Worm (Caenorhabditis elegans) whole organism, L4 larva: ENCODE measurements around the gene mrps-18C.

Source experiments
- D1046.2 ChIP-seq: fragments of 200-800 bp; sonication (Bioruptor generic); IDR thresholded peaks from 2 replicates; pipeline ENCODE4 v1.3.6; 2022; ENCODE audit warnings: missing genetic modification characterization, missing compliant biosample characterization
- F44E2.7 ChIP-seq: fragments of 200-800 bp; sonication (Bioruptor generic); IDR thresholded peaks from 2 replicates; pipeline ENCODE4 v2.1.2; 2022; ENCODE audit warnings: missing genetic modification characterization, missing compliant biosample characterization
- R02D3.7 ChIP-seq: fragments of 150-350 bp; sonication (generic microtip); optimal IDR thresholded peaks from 3 replicates; lab custom pipeline; 2014; ENCODE audit warnings: missing biosample characterization, missing genetic modification characterization
- ZK546.5 ChIP-seq, 2 experiments: sonication (generic microtip); optimal IDR thresholded peaks; 2 replicates each; lab custom pipeline; 2017; ENCODE audit warnings: missing biosample characterization in 2 of 2, missing genetic modification characterization in 2 of 2
- aha-1 ChIP-seq: fragments of 150-350 bp; peaks from one replicate; lab custom pipeline; 2014; ENCODE audit warnings: missing biosample characterization, missing genetic modification characterization
- ama-1 ChIP-seq: fragments of 150-350 bp; optimal IDR thresholded peaks from 2 replicates; lab custom pipeline; 2014; ENCODE audit warnings: inconsistent platforms, mixed read lengths
- arid-1 ChIP-seq: fragments of 200-800 bp; sonication (Bioruptor generic); conservative IDR thresholded peaks from 2 replicates; pipeline ENCODE4 v1.3.6; 2022; ENCODE audit warnings: missing genetic modification reagents, missing genetic modification characterization, missing compliant biosample characterization
- attf-4 ChIP-seq: sonication (generic microtip); optimal IDR thresholded peaks from 3 replicates; lab custom pipeline; 2017; ENCODE audit warnings: missing biosample characterization, missing genetic modification characterization
- ceh-44 ChIP-seq: fragments of 200-800 bp; sonication (Bioruptor generic); IDR thresholded peaks from 2 replicates; pipeline ENCODE4 v1.3.6; 2022; ENCODE audit warnings: missing genetic modification reagents, missing genetic modification characterization, missing compliant biosample characterization
- ceh-82 ChIP-seq: sonication (generic microtip); optimal IDR thresholded peaks from 2 replicates; lab custom pipeline; 2017; ENCODE audit warnings: missing biosample characterization, missing genetic modification characterization
- ces-1 ChIP-seq: fragments of 150-350 bp; sonication (generic microtip); optimal IDR thresholded peaks from 4 replicates; lab custom pipeline; 2014; ENCODE audit warnings: missing biosample characterization, missing genetic modification reagents, missing genetic modification characterization
- cey-2 ChIP-seq: sonication (generic microtip); optimal IDR thresholded peaks from 3 replicates; lab custom pipeline; 2017; ENCODE audit warnings: missing genetic modification characterization, mild to moderate bottlenecking, missing compliant biosample characterization, antibody characterized with exemption, borderline replicate concordance; ENCODE audit not compliant: insufficient read depth
- ctbp-1 ChIP-seq: fragments of 200-800 bp; sonication (Bioruptor generic); IDR thresholded peaks from 2 replicates; pipeline ENCODE4 v1.3.6; 2022; ENCODE audit warnings: missing genetic modification reagents, missing genetic modification characterization, missing compliant biosample characterization
- dmd-6 ChIP-seq: fragments of 200-800 bp; sonication (Bioruptor generic); IDR thresholded peaks from 2 replicates; pipeline ENCODE4 v1.3.6; 2022; ENCODE audit warnings: missing genetic modification reagents, missing genetic modification characterization, missing compliant biosample characterization
- dmd-8 ChIP-seq: fragments of 200-800 bp; sonication (Bioruptor generic); IDR thresholded peaks from 2 replicates; pipeline ENCODE4 v1.3.6; 2022; ENCODE audit warnings: missing genetic modification characterization, missing compliant biosample characterization
- dmd-9 ChIP-seq: fragments of 200-800 bp; sonication (Bioruptor generic); IDR thresholded peaks from 2 replicates; pipeline ENCODE4 v1.3.6; 2022; ENCODE audit warnings: missing genetic modification reagents, missing genetic modification characterization, missing compliant biosample characterization
- dve-1 ChIP-seq: sonication (generic microtip); optimal IDR thresholded peaks from 2 replicates; lab custom pipeline; 2017; ENCODE audit warnings: antibody characterized with exemption, mild to moderate bottlenecking, missing genetic modification characterization, missing compliant biosample characterization; ENCODE audit not compliant: insufficient read depth
- egl-27 ChIP-seq: sonication (generic microtip); optimal IDR thresholded peaks from 3 replicates; lab custom pipeline; 2017; ENCODE audit warnings: missing biosample characterization, missing genetic modification reagents, missing genetic modification characterization
- egl-43 ChIP-seq: fragments of 200-800 bp; sonication (Bioruptor generic); IDR thresholded peaks from 2 replicates; pipeline ENCODE4 v1.3.6; 2022; ENCODE audit warnings: missing genetic modification reagents, missing genetic modification characterization, missing compliant biosample characterization
- fkh-10 ChIP-seq: fragments of 150-350 bp; optimal IDR thresholded peaks from 2 replicates; lab custom pipeline; 2014; ENCODE audit warnings: missing biosample characterization, missing genetic modification reagents, missing genetic modification characterization
- gei-8 ChIP-seq: fragments of 200-800 bp; sonication (Bioruptor generic); optimal IDR thresholded peaks from 2 replicates; lab custom pipeline; 2018; ENCODE audit warnings: mild to moderate bottlenecking, missing genetic modification characterization, missing compliant biosample characterization
- hif-1 ChIP-seq, 2 experiments: sonication (generic microtip); optimal IDR thresholded peaks; 2 replicates each; lab custom pipeline; 2016 to 2017; ENCODE audit warnings: missing compliant biosample characterization in 2 of 2, missing genetic modification characterization in 2 of 2, missing genetic modification reagents in 2 of 2, missing genotype in 2 of 2, mild to moderate bottlenecking in 1 of 2
- hlh-11 ChIP-seq: fragments of 200-800 bp; sonication (Bioruptor generic); optimal IDR thresholded peaks from 2 replicates; lab custom pipeline; 2018; ENCODE audit warnings: mild to moderate bottlenecking, missing genetic modification characterization, missing compliant biosample characterization
- hmg-1.1 ChIP-seq: fragments of 200-800 bp; sonication (Bioruptor generic); IDR thresholded peaks from 2 replicates; pipeline ENCODE4 v1.3.6; 2022; ENCODE audit warnings: missing genetic modification reagents, missing genetic modification characterization, missing compliant biosample characterization
- jun-1 ChIP-seq: fragments of 150-350 bp; optimal IDR thresholded peaks from 2 replicates; lab custom pipeline; 2014; ENCODE audit warnings: missing biosample characterization, missing genetic modification reagents, missing genetic modification characterization
- lin-13 ChIP-seq: fragments of 150-350 bp; optimal IDR thresholded peaks from 2 replicates; lab custom pipeline; 2014; ENCODE audit warnings: missing biosample characterization, missing genetic modification reagents, missing genetic modification characterization
- lin-15B ChIP-seq: fragments of 150-350 bp; sonication (generic microtip); optimal IDR thresholded peaks from 3 replicates; lab custom pipeline; 2014; ENCODE audit warnings: missing biosample characterization, missing genetic modification characterization
- lin-38 ChIP-seq: fragments of 200-800 bp; sonication (Bioruptor generic); IDR thresholded peaks from 2 replicates; pipeline ENCODE4 v1.3.6; 2022; ENCODE audit warnings: missing genetic modification reagents, missing genetic modification characterization, missing compliant biosample characterization
- lin-39 ChIP-seq: fragments of 150-350 bp; optimal IDR thresholded peaks from 2 replicates; lab custom pipeline; 2014; ENCODE audit warnings: missing biosample characterization, missing genetic modification reagents, missing genetic modification characterization
- lsy-2 ChIP-seq, 2 experiments: fragments of 150-350 bp in 1 of 2; sonication (generic microtip) in 1 of 2; optimal IDR thresholded peaks; 2 replicates each; lab custom pipeline; 2014 to 2017; ENCODE audit warnings: missing biosample characterization in 2 of 2, missing genetic modification characterization in 2 of 2
- madf-5 ChIP-seq, 2 experiments: fragments of 200-800 bp; sonication (Bioruptor generic); IDR thresholded peaks; 2 replicates each; pipeline ENCODE4 v1.3.6; 2022; ENCODE audit warnings: missing compliant biosample characterization in 2 of 2, missing genetic modification characterization in 2 of 2
- mdt-29 ChIP-seq: fragments of 200-800 bp; sonication (Bioruptor generic); IDR thresholded peaks from 2 replicates; pipeline ENCODE4 v1.3.6; 2022; ENCODE audit warnings: missing genetic modification reagents, missing genetic modification characterization, missing compliant biosample characterization
- mep-1 ChIP-seq: fragments of 150-350 bp; sonication (generic microtip); optimal IDR thresholded peaks from 3 replicates; lab custom pipeline; 2014; ENCODE audit warnings: missing biosample characterization, missing genetic modification characterization
- mxl-3 ChIP-seq: fragments of 200-800 bp; sonication (Bioruptor generic); optimal IDR thresholded peaks from 2 replicates; lab custom pipeline; 2018; ENCODE audit warnings: mild to moderate bottlenecking, missing genetic modification characterization, missing compliant biosample characterization
- nhr-102 ChIP-seq: sonication (generic microtip); optimal IDR thresholded peaks from 2 replicates; lab custom pipeline; 2016; ENCODE audit warnings: mild to moderate bottlenecking, missing genetic modification characterization, moderate library complexity, missing compliant biosample characterization
- nhr-111 ChIP-seq: fragments of 200-800 bp; sonication (Bioruptor generic); optimal IDR thresholded peaks from 2 replicates; lab custom pipeline; 2018; ENCODE audit warnings: mild to moderate bottlenecking, missing genetic modification characterization, missing compliant biosample characterization
- nhr-28 ChIP-seq: fragments of 150-350 bp; optimal IDR thresholded peaks from 2 replicates; lab custom pipeline; 2014; ENCODE audit warnings: missing biosample characterization, missing genetic modification characterization
- nhr-42 ChIP-seq: fragments of 200-800 bp; sonication (Bioruptor generic); IDR thresholded peaks from 2 replicates; pipeline ENCODE4 v1.3.6; 2022; ENCODE audit warnings: missing genetic modification characterization, missing compliant biosample characterization
- nhr-48 ChIP-seq: sonication (generic microtip); optimal IDR thresholded peaks from 2 replicates; lab custom pipeline; 2016; ENCODE audit warnings: mild to moderate bottlenecking, missing genetic modification characterization, missing compliant biosample characterization
- nhr-76 ChIP-seq: fragments of 150-350 bp; optimal IDR thresholded peaks from 2 replicates; lab custom pipeline; 2014; ENCODE audit warnings: missing biosample characterization, missing genetic modification characterization
- pqm-1 ChIP-seq: sonication (generic microtip); optimal IDR thresholded peaks from 2 replicates; lab custom pipeline; 2017; ENCODE audit warnings: missing biosample characterization, missing genetic modification characterization
- set-16 ChIP-seq: fragments of 200-800 bp; sonication (Bioruptor generic); IDR thresholded peaks from 2 replicates; pipeline ENCODE4 v1.3.6; 2022; ENCODE audit warnings: missing genetic modification reagents, missing genetic modification characterization, missing compliant biosample characterization
- snpc-1.2 ChIP-seq: fragments of 200-800 bp; sonication (Bioruptor generic); IDR thresholded peaks from 2 replicates; pipeline ENCODE4 v1.3.6; 2022; ENCODE audit warnings: missing genetic modification reagents, missing genetic modification characterization, missing compliant biosample characterization
- snpc-4 ChIP-seq: fragments of 150-350 bp; optimal IDR thresholded peaks from 2 replicates; lab custom pipeline; 2014; ENCODE audit warnings: missing biosample characterization, missing genetic modification characterization
- spr-3 ChIP-seq: fragments of 200-800 bp; sonication (Bioruptor generic); optimal IDR thresholded peaks from 2 replicates; lab custom pipeline; 2018; ENCODE audit warnings: mild to moderate bottlenecking, missing genetic modification characterization, missing compliant biosample characterization
- tra-1 ChIP-seq: fragments of 200-800 bp; sonication (Bioruptor generic); IDR thresholded peaks from 2 replicates; pipeline ENCODE4 v1.3.6; 2022; ENCODE audit warnings: missing genetic modification reagents, missing genetic modification characterization, missing compliant biosample characterization
- unc-39 ChIP-seq: sonication (generic microtip); optimal IDR thresholded peaks from 2 replicates; lab custom pipeline; 2017; ENCODE audit warnings: missing biosample characterization, missing genetic modification characterization
- unc-62 ChIP-seq, 3 experiments: fragments of 150-350 bp in 1 of 3; sonication (generic microtip); optimal IDR thresholded peaks in 2 of 3; peaks in 1 of 3; 1 replicate in 1 of 3; 2 replicates in 2 of 3; lab custom pipeline; 2014 to 2017; ENCODE audit warnings: missing biosample characterization in 3 of 3, missing genetic modification characterization in 3 of 3, missing genetic modification reagents in 3 of 3, missing genotype in 1 of 3
- zag-1 ChIP-seq: fragments of 150-350 bp; optimal IDR thresholded peaks from 2 replicates; lab custom pipeline; 2014; ENCODE audit warnings: missing biosample characterization, missing genetic modification characterization
- zfp-2 ChIP-seq: sonication (generic microtip); optimal IDR thresholded peaks from 2 replicates; lab custom pipeline; 2016; ENCODE audit warnings: mild to moderate bottlenecking, missing genetic modification characterization, missing compliant biosample characterization
- zip-2 ChIP-seq: fragments of 150-350 bp; optimal IDR thresholded peaks from 2 replicates; lab custom pipeline; 2014; ENCODE audit warnings: missing biosample characterization, missing genetic modification characterization
- ztf-11 ChIP-seq: fragments of 150-350 bp; optimal IDR thresholded peaks from 2 replicates; lab custom pipeline; 2014; ENCODE audit warnings: missing biosample characterization, missing genetic modification characterization
- ztf-7 ChIP-seq: fragments of 150-350 bp; optimal IDR thresholded peaks from 2 replicates; lab custom pipeline; 2014; ENCODE audit warnings: missing biosample characterization, missing genetic modification characterization

mrps-18C gene

DNA sequence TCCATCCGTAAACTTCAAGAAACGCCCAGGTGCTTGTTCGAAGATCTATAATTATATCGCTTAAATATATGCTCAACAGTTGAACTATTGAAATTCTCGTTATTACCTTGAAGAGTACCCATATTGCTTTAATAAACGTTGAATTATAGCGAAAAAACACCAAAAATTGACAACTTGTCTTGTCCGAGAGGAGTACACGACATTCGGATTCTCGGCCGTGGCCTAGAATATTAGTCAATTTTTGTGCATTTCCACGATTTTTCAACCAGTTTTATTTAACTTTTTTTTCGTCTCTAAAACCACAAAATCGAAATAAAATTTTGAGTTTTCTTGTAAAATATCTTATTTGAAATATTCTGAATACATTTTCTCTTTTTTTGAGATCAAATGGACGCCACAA lies 23.1 kb upstream of the mrps-18C start, which contains the start of the genes F26F4.9 and cee-1 (continued):
- TF ChIP-seq ctbp-1 (GFP tag; lab: Robert Waterston, UW), result no peak
- no peak for TF ChIP-seq lin-13
- no peak for TF ChIP-seq zip-2 (tag; lab: Kevin White, UChicago)
- TF ChIP-seq D1046.2, result no peak
- no peak for TF ChIP-seq egl-27
- no peak for TF ChIP-seq attf-4 (tag; lab: Kevin White, UChicago)
- no peak for TF ChIP-seq nhr-111 (GFP tag; lab: Kevin White, UChicago)
- no peak for TF ChIP-seq ces-1 (GFP tag; lab: Kevin White, UChicago)
- TF ChIP-seq fkh-10, result no peak
- no peak for TF ChIP-seq ztf-11 (tag; lab: Kevin White, UChicago)
- TF ChIP-seq dve-1 (tag; lab: Kevin White, UChicago), result peak; percentile 44
- TF ChIP-seq gei-8 (GFP tag; lab: Kevin White, UChicago), result no peak
- no peak for TF ChIP-seq hmg-1.1 (GFP tag; lab: Robert Waterston, UW)
- no peak for TF ChIP-seq cey-2 (tag; lab: Kevin White, UChicago)
- TF ChIP-seq snpc-4, result no peak
- TF ChIP-seq ceh-82 (tag; lab: Kevin White, UChicago), result no peak
- TF ChIP-seq zag-1 (tag; lab: Kevin White, UChicago), result no peak
- TF ChIP-seq ama-1, result no peak
- peak in 1 of 2 experiments; percentile 70 for TF ChIP-seq hif-1 (tag; optimal IDR thresholded peaks at IDR 0.05; lab: Kevin White, UChicago)
- TF ChIP-seq lsy-2 (tag; optimal IDR thresholded peaks at IDR 0.05; lab: Kevin White, UChicago), result peak in 1 of 2 experiments; percentile 74
- no peak for TF ChIP-seq unc-39 (tag; lab: Kevin White, UChicago)
- TF ChIP-seq dmd-6 (GFP tag; lab: Robert Waterston, UW), result peak; percentile 19; the same call in 1 of the 2 replicates
- no peak for TF ChIP-seq lin-39
- TF ChIP-seq mdt-29 (GFP tag; lab: Robert Waterston, UW), result no peak
- TF ChIP-seq mxl-3, result no peak
- no peak for TF ChIP-seq madf-5 (GFP tag; IDR thresholded peaks at IDR 0.05; lab: Robert Waterston, UW)
- TF ChIP-seq egl-43, result no peak
- no peak for TF ChIP-seq ceh-44 (GFP tag; lab: Robert Waterston, UW)
- no peak for TF ChIP-seq arid-1 (GFP tag; lab: Robert Waterston, UW)
- no peak for TF ChIP-seq nhr-76 (tag; lab: Kevin White, UChicago)
- peak; percentile 3 for TF ChIP-seq hlh-11
- no peak for TF ChIP-seq set-16 (GFP tag; lab: Robert Waterston, UW)
- TF ChIP-seq zfp-2 (tag; lab: Kevin White, UChicago), result no peak
- TF ChIP-seq ztf-7 (tag; lab: Kevin White, UChicago), result no peak
- TF ChIP-seq nhr-48, result no peak
- no peak for TF ChIP-seq ZK546.5 (tag; optimal IDR thresholded peaks at IDR 0.05; lab: Kevin White, UChicago)
- no peak for TF ChIP-seq R02D3.7 (tag; lab: Kevin White, UChicago)
- TF ChIP-seq pqm-1 (tag; lab: Kevin White, UChicago), result no peak
- TF ChIP-seq nhr-28 (tag; lab: Kevin White, UChicago), result peak; percentile 8
- 0 out of 2 replicates have a peak, but pooled peaks have one; percentile 37 for TF ChIP-seq dmd-9 (GFP tag; lab: Robert Waterston, UW)
- no peak for TF ChIP-seq dmd-8 (GFP tag; lab: Robert Waterston, UW)
- no peak for TF ChIP-seq spr-3
- TF ChIP-seq nhr-102 (tag; lab: Kevin White, UChicago), result no peak
- no peak for TF ChIP-seq jun-1 (tag; lab: Kevin White, UChicago)
- TF ChIP-seq unc-62 (GFP tag; optimal IDR thresholded peaks at IDR 0.05 in 1 of 2; lab: Kevin White, UChicago), result no peak
- no peak for TF ChIP-seq unc-62 (tag; optimal IDR thresholded peaks at IDR 0.05; lab: Kevin White, UChicago)
- peak; percentile 86 for TF ChIP-seq aha-1 (tag; lab: Kevin White, UChicago)
- no peak for TF ChIP-seq nhr-42 (GFP tag; lab: Robert Waterston, UW)
- no peak for TF ChIP-seq lin-15B (tag; lab: Kevin White, UChicago)
- no peak for TF ChIP-seq lin-38
- peak; percentile 38 for TF ChIP-seq mep-1 (tag; lab: Kevin White, UChicago)
- no peak for TF ChIP-seq tra-1 (GFP tag; lab: Robert Waterston, UW)
- TF ChIP-seq F44E2.7 (GFP tag; lab: Robert Waterston, UW), result no peak
- TF ChIP-seq snpc-1.2 (GFP tag; lab: Robert Waterston, UW), result no peak
